Worm (Caenorhabditis elegans) whole organism, young adult: ENCODE data around the gene nsun-1.

Experiments used
- F37B4.10 ChIP-seq: fragments of 200-800 bp; sonication (Bioruptor generic); IDR thresholded peaks from 2 replicates; pipeline ENCODE4 v1.3.6; 2022; ENCODE audit warnings: missing genetic modification characterization, missing compliant biosample characterization
- unc-130 ChIP-seq: sonication (generic microtip); optimal IDR thresholded peaks from 2 replicates; lab custom pipeline; 2016; ENCODE audit warnings: missing genetic modification reagents, missing genetic modification characterization, missing compliant biosample characterization

ce11 chrII:522302-522701 is 46.6 kb upstream of the nsun-1 start, which contains the start of gene slc-36.2:
- TF ChIP-seq unc-130 (GFP tag; lab: Kevin White, UChicago) (no peak), F37B4.10 (GFP tag; lab: Robert Waterston, UW) (no peak)
